Worm (Caenorhabditis elegans) whole organism, late embryonic: ENCODE measurements around the gene snb-7.

Experiments used
- C38D4.7 ChIP-seq: fragments of 200-800 bp; sonication (Bioruptor generic); optimal IDR thresholded peaks from 2 replicates; lab custom pipeline; 2018; ENCODE audit warnings: mild to moderate bottlenecking, missing genetic modification characterization, moderate library complexity, missing compliant biosample characterization
- F13H6.1 ChIP-seq: sonication (generic microtip); optimal IDR thresholded peaks from 2 replicates; lab custom pipeline; 2016; ENCODE audit warnings: missing genetic modification characterization, missing compliant biosample characterization
- K02D7.2 ChIP-seq: sonication (generic microtip); optimal IDR thresholded peaks from 2 replicates; lab custom pipeline; 2017; ENCODE audit warnings: mild to moderate bottlenecking, missing genetic modification characterization, missing compliant biosample characterization
- K09A11.1 ChIP-seq: sonication (generic microtip); optimal IDR thresholded peaks from 2 replicates; lab custom pipeline; 2017; ENCODE audit warnings: antibody characterized with exemption, mild to moderate bottlenecking, missing genetic modification characterization, missing compliant biosample characterization; ENCODE audit not compliant: insufficient read depth
- T23F11.4 ChIP-seq: fragments of 200-800 bp; sonication (Bioruptor generic); optimal IDR thresholded peaks from 2 replicates; lab custom pipeline; 2018; ENCODE audit warnings: mild to moderate bottlenecking, missing genetic modification characterization, missing compliant biosample characterization
- Y22D7AL.16 ChIP-seq: sonication (generic microtip); optimal IDR thresholded peaks from 2 replicates; lab custom pipeline; 2016; ENCODE audit warnings: missing genetic modification characterization, missing compliant biosample characterization
- ahr-1 ChIP-seq: sonication (generic microtip); optimal IDR thresholded peaks from 2 replicates; lab custom pipeline; 2016; ENCODE audit warnings: missing genetic modification characterization, missing compliant biosample characterization
- ama-1 ChIP-seq: fragments of 150-350 bp; optimal IDR thresholded peaks from 2 replicates; lab custom pipeline; 2014
- ceh-14 ChIP-seq: sonication (generic microtip); optimal IDR thresholded peaks from 2 replicates; lab custom pipeline; 2016; ENCODE audit warnings: missing genotype, missing genetic modification characterization, missing compliant biosample characterization
- ceh-18 ChIP-seq: sonication (generic microtip); optimal IDR thresholded peaks from 2 replicates; lab custom pipeline; 2016; ENCODE audit warnings: missing genetic modification characterization, missing compliant biosample characterization
- ceh-2 ChIP-seq: sonication (generic microtip); optimal IDR thresholded peaks from 2 replicates; lab custom pipeline; 2016; ENCODE audit warnings: missing genotype, missing genetic modification characterization, missing compliant biosample characterization
- ceh-22 ChIP-seq: sonication (generic microtip); optimal IDR thresholded peaks from 2 replicates; lab custom pipeline; 2017; ENCODE audit warnings: missing biosample characterization, missing genetic modification characterization
- ceh-24 ChIP-seq: sonication (generic microtip); optimal IDR thresholded peaks from 2 replicates; lab custom pipeline; 2016; ENCODE audit warnings: mild to moderate bottlenecking, missing genetic modification characterization, missing compliant biosample characterization
- ceh-30 ChIP-seq: fragments of 150-350 bp; optimal IDR thresholded peaks from 2 replicates; lab custom pipeline; 2014; ENCODE audit warnings: missing biosample characterization, missing genetic modification characterization
- ceh-31 ChIP-seq: sonication (generic microtip); optimal IDR thresholded peaks from 2 replicates; lab custom pipeline; 2016; ENCODE audit warnings: missing genetic modification characterization, missing compliant biosample characterization
- ceh-34 ChIP-seq: sonication (generic microtip); optimal IDR thresholded peaks from 2 replicates; lab custom pipeline; 2016; ENCODE audit warnings: mild to moderate bottlenecking, missing genetic modification characterization, missing compliant biosample characterization
- ceh-45 ChIP-seq: fragments of 200-800 bp; sonication (Bioruptor generic); IDR thresholded peaks from 2 replicates; pipeline ENCODE4 v1.3.6; 2022; ENCODE audit warnings: missing genetic modification reagents, missing genetic modification characterization, missing compliant biosample characterization
- ceh-6 ChIP-seq: fragments of 200-800 bp; sonication (Bioruptor generic); optimal IDR thresholded peaks from 2 replicates; lab custom pipeline; 2018; ENCODE audit warnings: mild to moderate bottlenecking, missing genetic modification characterization, missing compliant biosample characterization
- ceh-9 ChIP-seq: sonication (generic microtip); optimal IDR thresholded peaks from 2 replicates; lab custom pipeline; 2016; ENCODE audit warnings: mild to moderate bottlenecking, missing genetic modification characterization, inconsistent platforms, missing compliant biosample characterization
- dve-1 ChIP-seq: sonication (generic microtip); optimal IDR thresholded peaks from 2 replicates; lab custom pipeline; 2017; ENCODE audit warnings: antibody characterized with exemption, mild to moderate bottlenecking, missing genetic modification characterization, missing compliant biosample characterization
- elt-2 ChIP-seq: sonication (generic microtip); optimal IDR thresholded peaks from 2 replicates; lab custom pipeline; 2016; ENCODE audit warnings: missing genetic modification reagents, missing genetic modification characterization, missing compliant biosample characterization
- elt-4 ChIP-seq: sonication (generic microtip); optimal IDR thresholded peaks from 2 replicates; lab custom pipeline; 2016; ENCODE audit warnings: missing genetic modification characterization, missing compliant biosample characterization
- ets-4 ChIP-seq: sonication (generic microtip); optimal IDR thresholded peaks from 2 replicates; lab custom pipeline; 2016; ENCODE audit warnings: missing genetic modification characterization, missing compliant biosample characterization
- eyg-1 ChIP-seq: sonication (generic microtip); optimal IDR thresholded peaks from 2 replicates; lab custom pipeline; 2016; ENCODE audit warnings: missing genotype, missing genetic modification characterization, missing compliant biosample characterization
- fax-1 ChIP-seq: sonication (generic microtip); optimal IDR thresholded peaks from 2 replicates; lab custom pipeline; 2016; ENCODE audit warnings: missing genotype, missing genetic modification characterization, missing compliant biosample characterization
- fkh-10 ChIP-seq: fragments of 150-350 bp; optimal IDR thresholded peaks from 2 replicates; lab custom pipeline; 2014; ENCODE audit warnings: missing biosample characterization, missing genetic modification reagents, missing genetic modification characterization
- fkh-6 ChIP-seq: sonication (generic microtip); optimal IDR thresholded peaks from 2 replicates; lab custom pipeline; 2016; ENCODE audit warnings: missing genetic modification characterization, missing compliant biosample characterization
- hlh-13 ChIP-seq: fragments of 200-800 bp; sonication (Bioruptor generic); optimal IDR thresholded peaks from 2 replicates; lab custom pipeline; 2018; ENCODE audit warnings: mild to moderate bottlenecking, missing genetic modification characterization, missing compliant biosample characterization
- hlh-15 ChIP-seq: sonication (generic microtip); optimal IDR thresholded peaks from 2 replicates; lab custom pipeline; 2016; ENCODE audit warnings: missing genetic modification characterization, missing compliant biosample characterization
- hlh-6 ChIP-seq: sonication (generic microtip); optimal IDR thresholded peaks from 2 replicates; lab custom pipeline; 2016; ENCODE audit warnings: missing genotype, missing genetic modification characterization, missing compliant biosample characterization
- hlh-8 ChIP-seq: sonication (generic microtip); optimal IDR thresholded peaks from 2 replicates; lab custom pipeline; 2016; ENCODE audit warnings: missing genotype, missing genetic modification characterization, missing compliant biosample characterization
- lim-6 ChIP-seq: sonication (generic microtip); optimal IDR thresholded peaks from 2 replicates; lab custom pipeline; 2016; ENCODE audit warnings: missing genetic modification characterization, missing compliant biosample characterization
- madf-2 ChIP-seq: sonication (generic microtip); optimal IDR thresholded peaks from 2 replicates; lab custom pipeline; 2017; ENCODE audit warnings: missing genetic modification characterization, missing compliant biosample characterization
- mec-3 ChIP-seq: sonication (generic microtip); optimal IDR thresholded peaks from 2 replicates; lab custom pipeline; 2016; ENCODE audit warnings: borderline replicate concordance, missing genetic modification characterization, missing compliant biosample characterization
- nfya-1 ChIP-seq: sonication (generic microtip); optimal IDR thresholded peaks from 2 replicates; lab custom pipeline; 2017; ENCODE audit warnings: missing genetic modification characterization, mild to moderate bottlenecking, missing compliant biosample characterization, antibody characterized with exemption, moderate library complexity
- nhr-11 ChIP-seq: fragments of 150-350 bp; optimal IDR thresholded peaks from 2 replicates; lab custom pipeline; 2014; ENCODE audit warnings: missing biosample characterization, missing genetic modification characterization
- nhr-232 ChIP-seq: sonication (generic microtip); optimal IDR thresholded peaks from 2 replicates; lab custom pipeline; 2016; ENCODE audit warnings: missing genetic modification characterization, missing compliant biosample characterization
- odd-2 ChIP-seq: sonication (generic microtip); optimal IDR thresholded peaks from 2 replicates; lab custom pipeline; 2017; ENCODE audit warnings: antibody characterized with exemption, mild to moderate bottlenecking, missing genetic modification characterization, missing compliant biosample characterization
- pag-3 ChIP-seq: sonication (generic microtip); optimal IDR thresholded peaks from 2 replicates; lab custom pipeline; 2016; ENCODE audit warnings: missing compliant biosample characterization, missing genetic modification characterization, borderline replicate concordance
- pat-9 ChIP-seq: fragments of 200-800 bp; sonication (Bioruptor generic); optimal IDR thresholded peaks from 2 replicates; lab custom pipeline; 2018; ENCODE audit warnings: mild to moderate bottlenecking, missing genetic modification characterization, moderate library complexity, missing compliant biosample characterization
- pros-1 ChIP-seq: fragments of 150-350 bp; optimal IDR thresholded peaks from 2 replicates; lab custom pipeline; 2014; ENCODE audit warnings: missing biosample characterization, missing genetic modification reagents, missing genetic modification characterization
- ref-2 ChIP-seq: sonication (generic microtip); optimal IDR thresholded peaks from 2 replicates; lab custom pipeline; 2016; ENCODE audit warnings: missing genetic modification characterization, missing compliant biosample characterization
- rnt-1 ChIP-seq: sonication (generic microtip); optimal IDR thresholded peaks from 2 replicates; lab custom pipeline; 2016; ENCODE audit warnings: missing genetic modification characterization, missing compliant biosample characterization
- sdc-2 ChIP-seq: sonication (generic microtip); optimal IDR thresholded peaks from 2 replicates; lab custom pipeline; 2016; ENCODE audit warnings: missing genotype, missing genetic modification characterization, missing compliant biosample characterization
- sox-2 ChIP-seq: fragments of 200-800 bp; sonication (Bioruptor generic); IDR thresholded peaks from 2 replicates; pipeline ENCODE4 v1.3.6; 2022; ENCODE audit warnings: missing genetic modification reagents, missing genetic modification characterization, missing compliant biosample characterization
- sox-4 ChIP-seq: sonication (generic microtip); optimal IDR thresholded peaks from 2 replicates; lab custom pipeline; 2017; ENCODE audit warnings: mild to moderate bottlenecking, missing genetic modification characterization, inconsistent platforms, missing compliant biosample characterization
- syd-9 ChIP-seq: sonication (generic microtip); optimal IDR thresholded peaks from 2 replicates; lab custom pipeline; 2016; ENCODE audit warnings: mild to moderate bottlenecking, missing genetic modification characterization, moderate library complexity, missing compliant biosample characterization
- tbx-2 ChIP-seq: sonication (generic microtip); optimal IDR thresholded peaks from 2 replicates; lab custom pipeline; 2016; ENCODE audit warnings: missing genetic modification characterization, missing compliant biosample characterization
- tbx-7 ChIP-seq: sonication (generic microtip); optimal IDR thresholded peaks from 2 replicates; lab custom pipeline; 2016; ENCODE audit warnings: missing genotype, missing genetic modification characterization, missing compliant biosample characterization
- ttx-3 ChIP-seq: sonication (generic microtip); optimal IDR thresholded peaks from 2 replicates; lab custom pipeline; 2016; ENCODE audit warnings: missing genetic modification reagents, missing genetic modification characterization, missing compliant biosample characterization
- unc-42 ChIP-seq: sonication (generic microtip); optimal IDR thresholded peaks from 2 replicates; lab custom pipeline; 2016; ENCODE audit warnings: missing genotype, missing genetic modification characterization, missing compliant biosample characterization
- unc-55 ChIP-seq: sonication (generic microtip); optimal IDR thresholded peaks from 2 replicates; lab custom pipeline; 2017; ENCODE audit warnings: missing biosample characterization, missing genetic modification reagents, missing genetic modification characterization
- zip-5 ChIP-seq: sonication (generic microtip); optimal IDR thresholded peaks from 2 replicates; lab custom pipeline; 2016; ENCODE audit warnings: missing genetic modification characterization, missing compliant biosample characterization
- ztf-16 ChIP-seq: sonication (generic microtip); optimal IDR thresholded peaks from 2 replicates; lab custom pipeline; 2017; ENCODE audit warnings: missing genetic modification characterization, missing compliant biosample characterization

Gene snb-7

DNA sequence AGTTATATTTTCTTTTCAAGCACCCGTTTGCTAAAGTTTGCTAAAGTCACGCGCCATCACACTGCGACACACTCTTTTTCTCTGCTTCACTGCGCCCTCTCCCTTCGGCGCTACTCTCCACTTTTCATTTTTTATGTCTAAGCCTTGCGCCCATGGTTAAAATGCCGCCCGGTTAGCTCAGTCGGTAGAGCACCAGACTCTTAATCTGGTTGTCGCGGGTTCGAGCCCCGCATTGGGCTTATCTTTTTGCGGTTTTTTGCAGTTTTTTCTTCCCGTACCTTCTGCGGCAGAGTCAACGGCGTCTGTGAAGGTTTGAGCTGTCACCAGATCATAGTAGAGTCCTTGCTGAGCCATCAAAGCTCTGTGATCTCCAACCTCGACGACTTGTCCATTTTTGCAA is 33.9 kb downstream of the snb-7 start:
- TF ChIP-seq ahr-1 (tag; lab: Kevin White, UChicago) (no peak), hlh-13 (GFP tag; lab: Kevin White, UChicago) (peak; percentile 66), nfya-1 (tag; lab: Kevin White, UChicago) (peak; percentile 57), pros-1 (tag; lab: Kevin White, UChicago) (no peak), ceh-45 (peak; percentile 92), odd-2 (tag; lab: Kevin White, UChicago) (no peak), zip-5 (tag; lab: Kevin White, UChicago) (peak; percentile 79), ceh-31 (tag; lab: Kevin White, UChicago) (peak; percentile 65), ceh-2 (tag; lab: Kevin White, UChicago) (peak; percentile 54), lim-6 (tag; lab: Kevin White, UChicago) (no peak), fax-1 (tag; lab: Kevin White, UChicago) (peak; percentile 57), ceh-24 (tag; lab: Kevin White, UChicago) (peak; percentile 49), ceh-22 (no peak), fkh-10 (GFP tag; lab: Kevin White, UChicago) (no peak), pat-9 (tag; lab: Kevin White, UChicago) (peak; percentile 74), ceh-30 (tag; lab: Kevin White, UChicago) (no peak), syd-9 (tag; lab: Kevin White, UChicago) (peak; percentile 68), F13H6.1 (tag; lab: Kevin White, UChicago) (peak; percentile 83), K09A11.1 (peak; percentile 22), elt-2 (no peak), hlh-8 (peak; percentile 41), nhr-11 (tag; lab: Kevin White, UChicago) (no peak), hlh-6 (tag; lab: Kevin White, UChicago) (peak; percentile 64), hlh-15 (tag; lab: Kevin White, UChicago) (peak; percentile 25), tbx-7 (tag; lab: Kevin White, UChicago) (peak; percentile 17), unc-42 (peak; percentile 73), ceh-9 (tag; lab: Kevin White, UChicago) (peak; percentile 59), sox-2 (GFP tag; lab: Robert Waterston, UW) (no peak), ttx-3 (tag; lab: Kevin White, UChicago) (no peak), ets-4 (peak; percentile 44), Y22D7AL.16 (tag; lab: Kevin White, UChicago) (peak; percentile 66), rnt-1 (tag; lab: Kevin White, UChicago) (peak; percentile 92), dve-1 (tag; lab: Kevin White, UChicago) (peak; percentile 60), ceh-14 (tag; lab: Kevin White, UChicago) (peak; percentile 89), madf-2 (tag; lab: Kevin White, UChicago) (peak; percentile 38), mec-3 (tag; lab: Kevin White, UChicago) (peak; percentile 50), eyg-1 (tag; lab: Kevin White, UChicago) (no peak), K02D7.2 (tag; lab: Kevin White, UChicago) (peak; percentile 66), ceh-6 (GFP tag; lab: Kevin White, UChicago) (peak; percentile 69), sdc-2 (tag; lab: Kevin White, UChicago) (peak; percentile 57), elt-4 (tag; lab: Kevin White, UChicago) (no peak), nhr-232 (peak; percentile 4), sox-4 (tag; lab: Kevin White, UChicago) (peak; percentile 82), tbx-2 (peak; percentile 31), ceh-34 (tag; lab: Kevin White, UChicago) (peak; percentile 40), ztf-16 (tag; lab: Kevin White, UChicago) (peak; percentile 25), C38D4.7 (GFP tag; lab: Kevin White, UChicago) (peak; percentile 47), pag-3 (tag; lab: Kevin White, UChicago) (peak; percentile 49), unc-55 (no peak), fkh-6 (tag; lab: Kevin White, UChicago) (peak; percentile 68), ref-2 (tag; lab: Kevin White, UChicago) (peak; percentile 47), ama-1 (lab: Kevin White, UChicago) (no peak), T23F11.4 (peak; percentile 74), ceh-18 (tag; lab: Kevin White, UChicago) (peak; percentile 87)
